Worm (Caenorhabditis elegans): Measurements from ENCODE around the gene cth-1.

cth-1 gene

ce11 chrV:16124739-16125138 is 24.3 kb downstream of the cth-1 start, which contains the start of gene nhr-111:
TSS of gene nhr-111 (minus strand) at chrV:16124839.
- TF ChIP-seq hlh-8 (tag; optimal IDR thresholded peaks at IDR 0.05) (no peak), sox-2 (GFP tag; IDR thresholded peaks at IDR 0.05) (no peak), fkh-6 (tag; optimal IDR thresholded peaks at IDR 0.05) (no peak), sox-4 (tag; optimal IDR thresholded peaks at IDR 0.05) (no peak), tbx-7 (tag; optimal IDR thresholded peaks at IDR 0.05) (no peak), ceh-14 (tag; optimal IDR thresholded peaks at IDR 0.05) (no peak)

- TF ChIP-seq pros-1 (tag; optimal IDR thresholded peaks at IDR 0.05), result no peak
- no peak for TF ChIP-seq sox-2 (GFP tag; IDR thresholded peaks at IDR 0.05)
- TF ChIP-seq ceh-24 (tag; optimal IDR thresholded peaks at IDR 0.05), result no peak
- TF ChIP-seq mec-3 (tag; optimal IDR thresholded peaks at IDR 0.05; ENCODE audit: borderline replicate concordance), result no peak
- TF ChIP-seq pag-3 (tag; optimal IDR thresholded peaks at IDR 0.05; ENCODE audit: borderline replicate concordance), result no peak
- TF ChIP-seq nfya-1 (tag; optimal IDR thresholded peaks at IDR 0.05), result no peak
- no peak for TF ChIP-seq dmd-4 (tag; optimal IDR thresholded peaks at IDR 0.05; ENCODE audit: borderline replicate concordance)
- no peak for TF ChIP-seq ama-1 (optimal IDR thresholded peaks at IDR 0.05)
- TF ChIP-seq tbx-2 (tag; optimal IDR thresholded peaks at IDR 0.05), result no peak
- TF ChIP-seq unc-42 (tag; optimal IDR thresholded peaks at IDR 0.05), result no peak
- no peak for TF ChIP-seq hlh-30 (tag; optimal IDR thresholded peaks at IDR 0.05; ENCODE audit: insufficient read depth)
- no peak for TF ChIP-seq unc-3 (GFP tag; conservative IDR thresholded peaks at IDR 0.05)
- no peak for TF ChIP-seq unc-3 (tag; optimal IDR thresholded peaks at IDR 0.05)
- no peak for TF ChIP-seq syd-9 (tag; optimal IDR thresholded peaks at IDR 0.05)
- TF ChIP-seq K09A11.1 (tag; optimal IDR thresholded peaks at IDR 0.05; ENCODE audit: insufficient read depth), result no peak
- no peak for TF ChIP-seq ets-4 (tag; optimal IDR thresholded peaks at IDR 0.05)
Observed at ce11 chrV:16127401-16127800, 26.9 kb downstream of the cth-1 start, which contains the start of gene fbxa-143. TSS of gene fbxa-143 (minus strand) at chrV:16127501.

DNA sequence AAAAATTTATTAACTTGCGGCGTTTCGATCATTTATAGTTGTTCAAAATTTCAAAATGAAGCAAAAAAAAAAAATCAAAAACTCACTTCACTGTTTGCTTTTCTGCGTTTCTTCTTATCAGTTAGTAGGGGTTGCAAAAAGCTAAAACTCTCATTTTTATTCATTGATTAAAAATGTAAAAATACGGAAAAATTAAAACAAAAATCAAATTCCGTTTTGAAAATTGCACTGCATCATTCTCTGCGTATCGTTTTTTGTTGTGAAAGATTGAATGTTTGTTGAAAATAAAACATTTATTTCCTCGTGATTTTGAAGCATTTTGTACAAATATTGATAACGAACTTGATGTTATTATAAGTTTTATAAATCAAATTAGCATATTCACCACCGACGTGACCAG is 28.6 kb downstream of the cth-1 start:
- TF ChIP-seq K09A11.1 (tag; optimal IDR thresholded peaks at IDR 0.05; ENCODE audit: insufficient read depth), result no peak
- TF ChIP-seq nfya-1 (tag; optimal IDR thresholded peaks at IDR 0.05), result no peak
- TF ChIP-seq ttx-3 (tag; optimal IDR thresholded peaks at IDR 0.05), result no peak
- no peak for TF ChIP-seq fkh-6 (tag; optimal IDR thresholded peaks at IDR 0.05)
- no peak for TF ChIP-seq ets-4 (tag; optimal IDR thresholded peaks at IDR 0.05)
- TF ChIP-seq che-1 (tag; optimal IDR thresholded peaks at IDR 0.05), result no peak
- no peak for TF ChIP-seq K02D7.2 (tag; optimal IDR thresholded peaks at IDR 0.05)
- TF ChIP-seq ceh-19 (GFP tag; optimal IDR thresholded peaks at IDR 0.05), result no peak
- no peak for TF ChIP-seq odd-2 (tag; optimal IDR thresholded peaks at IDR 0.05)
- no peak for TF ChIP-seq zip-5 (tag; optimal IDR thresholded peaks at IDR 0.05)
- TF ChIP-seq fkh-10 (GFP tag; optimal IDR thresholded peaks at IDR 0.05), result no peak
- TF ChIP-seq ceh-6 (GFP tag; optimal IDR thresholded peaks at IDR 0.05), result no peak
- no peak for TF ChIP-seq tbx-7 (tag; optimal IDR thresholded peaks at IDR 0.05)
- no peak for TF ChIP-seq eyg-1 (tag; optimal IDR thresholded peaks at IDR 0.05)
- TF ChIP-seq ref-2 (tag; optimal IDR thresholded peaks at IDR 0.05), result no peak

ce11 chrV:16131249-16131648 is 30.8 kb downstream of the cth-1 start, which contains the start of gene fbxa-142:
TSS of gene fbxa-142 (minus strand) at chrV:16131349.
- TF ChIP-seq elt-2 (tag; optimal IDR thresholded peaks at IDR 0.05), result no peak
- no peak for TF ChIP-seq C08G9.2 (tag; optimal IDR thresholded peaks at IDR 0.05)
- TF ChIP-seq sdc-2 (tag; optimal IDR thresholded peaks at IDR 0.05), result no peak
- no peak for TF ChIP-seq ceh-9 (tag; optimal IDR thresholded peaks at IDR 0.05)
- TF ChIP-seq fkh-6 (tag; optimal IDR thresholded peaks at IDR 0.05), result no peak
- no peak for TF ChIP-seq dve-1 (tag; optimal IDR thresholded peaks at IDR 0.05)
- TF ChIP-seq hlh-6 (tag; optimal IDR thresholded peaks at IDR 0.05), result no peak
- TF ChIP-seq pqm-1 (tag; optimal IDR thresholded peaks at IDR 0.05), result no peak
- no peak for TF ChIP-seq gmeb-2 (tag; optimal IDR thresholded peaks at IDR 0.05)
- no peak for TF ChIP-seq nhr-11 (tag; optimal IDR thresholded peaks at IDR 0.05)
- no peak for TF ChIP-seq ceh-24 (tag; optimal IDR thresholded peaks at IDR 0.05)
- TF ChIP-seq dmd-4 (tag; optimal IDR thresholded peaks at IDR 0.05; ENCODE audit: borderline replicate concordance), result no peak
- no peak for TF ChIP-seq K02D7.2 (tag; optimal IDR thresholded peaks at IDR 0.05)
